Worm (Caenorhabditis elegans) whole organism, L4/young adult: Measurements from ENCODE around the gene R13H7.2.

Source experiments
- W03F9.2 ChIP-seq: fragments of 150-350 bp; optimal IDR thresholded peaks from 2 replicates; lab custom pipeline; 2014; ENCODE audit warnings: missing biosample characterization, missing genetic modification characterization
- dao-5 ChIP-seq: sonication (generic microtip); optimal IDR thresholded peaks from 2 replicates; lab custom pipeline; 2016; ENCODE audit warnings: missing genotype, missing genetic modification characterization, moderate library complexity, missing compliant biosample characterization
- him-1 ChIP-seq: sonication (generic microtip); optimal IDR thresholded peaks from 2 replicates; lab custom pipeline; 2016; ENCODE audit warnings: missing genotype, missing genetic modification reagents, missing genetic modification characterization, missing compliant biosample characterization

- TF ChIP-seq him-1 (tag; lab: Kevin White, UChicago) (no peak), dao-5 (tag; lab: Kevin White, UChicago) (no peak), W03F9.2 (tag; lab: Kevin White, UChicago) (no peak)
Observed at ce11 chrIV:6841562-6842282, 17.4 kb downstream of the R13H7.2 start.
